Worm (Caenorhabditis elegans): Measurements from ENCODE around the gene ostb-1.
A peak's percentile ranks its signal among the peaks of the same experiment; 100 is the strongest.

- TF ChIP-seq zfh-2 (GFP tag; conservative IDR thresholded peaks at IDR 0.05) = no peak
- peak; percentile 33; the same call in 1 of the 2 replicates for TF ChIP-seq D2030.7 (GFP tag; IDR thresholded peaks at IDR 0.05)
- no peak for TF ChIP-seq nfya-1 (tag; optimal IDR thresholded peaks at IDR 0.05; ENCODE audit: borderline replicate concordance, insufficient read depth)
- TF ChIP-seq B0336.3 (GFP tag; IDR thresholded peaks at IDR 0.05) = 0 out of 2 replicates have a peak, but pooled peaks have one; percentile 37
- no peak for TF ChIP-seq cebp-1 (GFP tag; IDR thresholded peaks at IDR 0.05)
- TF ChIP-seq cebp-1 (tag; optimal IDR thresholded peaks at IDR 0.05) = peak; percentile 56
- TF ChIP-seq hlh-12 (tag; optimal IDR thresholded peaks at IDR 0.05) = no peak
- no peak for TF ChIP-seq pha-4 (tag; optimal IDR thresholded peaks at IDR 0.05)
- TF ChIP-seq dpff-1 (tag; optimal IDR thresholded peaks at IDR 0.05) = no peak
- TF ChIP-seq aptf-2 (GFP tag; conservative IDR thresholded peaks at IDR 0.05) = no peak
- peak; percentile 68 for TF ChIP-seq athp-1 (tag; optimal IDR thresholded peaks at IDR 0.05)
- 0 out of 2 replicates have a peak, but pooled peaks have one; percentile 7 for TF ChIP-seq dox-1 (GFP tag; IDR thresholded peaks at IDR 0.05)
- no peak for TF ChIP-seq snpc-4 (GFP tag; optimal IDR thresholded peaks at IDR 0.05)
- TF ChIP-seq snpc-4 (tag; optimal IDR thresholded peaks at IDR 0.05) = peak in 1 of 4 experiments; percentile 39
- TF ChIP-seq F49E8.2 (tag; optimal IDR thresholded peaks at IDR 0.05; ENCODE audit: insufficient read depth) = no peak
Measured at ce11 chrII:7870632-7871031, 6.3 kb downstream of the ostb-1 start.
